Worm (Caenorhabditis elegans): Measurements from ENCODE around the gene mrpl-46.

mrpl-46 gene

DNA sequence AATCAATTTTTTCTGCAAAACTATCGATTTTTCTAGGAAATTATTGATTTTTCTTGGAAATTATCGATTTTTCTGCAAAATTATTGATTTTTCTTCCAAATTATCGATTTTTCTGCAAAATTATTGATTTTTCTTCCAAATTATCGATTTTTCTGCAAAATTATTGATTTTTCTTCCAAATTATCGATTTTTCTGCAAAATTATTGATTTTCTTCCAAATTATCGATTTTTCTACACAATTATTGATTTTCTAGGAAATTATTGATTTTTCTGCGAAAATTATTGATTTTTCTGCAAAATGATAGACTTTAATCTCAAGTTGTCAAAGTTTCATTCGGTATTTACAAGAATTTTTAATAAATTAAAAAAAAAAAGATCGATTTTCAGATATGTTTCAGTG lies 48.3 kb downstream of the mrpl-46 start:
- peak; percentile 98 for TF ChIP-seq ceh-28 (tag; optimal IDR thresholded peaks at IDR 0.05)

All from whole organism, L4 larva.